Fruit fly (Drosophila melanogaster) whole organism: ENCODE measurements around the gene Hsc20.

Source experiments
- CG8478 ChIP-seq: fragments of >200 bp; optimal IDR thresholded peaks from 2 replicates; lab custom pipeline; 2018; ENCODE audit warnings: inconsistent platforms
- psq ChIP-seq: fragments of >200 bp; optimal IDR thresholded peaks from 2 replicates; lab custom pipeline; 2017
- usp ChIP-seq: fragments of >200 bp; optimal IDR thresholded peaks from 2 replicates; lab custom pipeline; 2017; ENCODE audit warnings: missing biosample characterization, missing genetic modification characterization, mixed read lengths

DNA sequence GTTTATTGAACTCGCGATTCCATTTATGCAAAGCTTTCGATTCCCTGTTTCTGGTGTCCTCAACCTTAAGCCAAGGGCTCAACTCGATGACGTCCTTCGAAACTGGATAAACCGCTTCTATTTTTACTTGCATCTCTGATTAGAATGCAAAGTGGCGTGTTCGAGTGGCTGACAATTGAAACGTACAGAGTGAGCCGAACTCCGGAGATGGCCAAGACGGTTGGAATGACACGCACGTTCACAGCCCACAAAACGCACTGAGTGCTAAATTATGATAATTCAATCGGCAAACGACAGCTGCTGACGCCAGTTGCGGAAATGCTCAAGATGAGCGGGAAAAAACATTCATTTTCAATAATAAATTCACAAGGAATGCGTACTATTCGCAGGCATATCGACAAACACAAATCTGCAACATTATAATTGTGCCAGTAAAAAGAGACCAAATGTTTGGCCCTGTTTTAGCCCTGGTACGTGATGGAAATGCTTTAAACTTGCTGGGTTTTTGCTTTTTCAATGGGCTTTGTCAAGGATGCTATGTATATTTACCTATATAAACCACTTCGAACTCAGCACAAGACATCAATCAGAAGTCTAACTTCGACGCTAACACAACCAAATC, 39.5 kb downstream of the Hsc20 start, which contains the start of gene CG13066:
- TF ChIP-seq CG8478: no peak
- TF ChIP-seq usp: no peak
- TF ChIP-seq psq (lab: Kevin White, UChicago): no peak
